Fruit fly (Drosophila melanogaster): ENCODE results near the gene CG32669.

The CG32669 gene

DNA sequence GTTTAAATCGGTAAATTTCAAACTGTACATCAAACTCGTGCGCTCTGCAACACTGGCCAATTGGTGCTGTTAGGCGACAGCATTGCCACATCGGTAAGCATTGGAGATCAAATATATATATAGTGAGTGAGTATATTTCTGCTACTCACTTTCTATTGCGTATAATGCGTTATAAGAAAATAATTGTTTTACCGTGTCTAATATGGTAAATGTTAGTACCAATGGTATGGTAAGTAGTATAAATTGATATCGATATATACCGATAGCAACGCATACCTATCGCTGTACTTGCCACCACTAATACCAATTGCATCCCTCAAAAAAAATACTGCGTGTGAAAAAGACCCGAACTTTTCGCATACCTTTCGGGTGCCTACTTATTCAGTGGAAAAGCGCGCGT lies 12.5 kb upstream of the CG32669 start, which contains the start of the genes sofe and CG2186 (continued):
- peak; percentile 10 for TF ChIP-seq CG31388 (GFP tag; optimal IDR thresholded peaks at IDR 0.05)
- peak; percentile 5 for TF ChIP-seq CG11398 (GFP tag; optimal IDR thresholded peaks at IDR 0.05)
- no peak for TF ChIP-seq dmrt99B (tag; optimal IDR thresholded peaks at IDR 0.05)
- peak; percentile 64 for TF ChIP-seq Max (GFP tag; optimal IDR thresholded peaks at IDR 0.05)
- peak; percentile 44 for TF ChIP-seq Dip3 (GFP tag; optimal IDR thresholded peaks at IDR 0.05)
- TF ChIP-seq rib (GFP tag; IDR thresholded peaks at IDR 0.05), result no peak
- peak; percentile 33 for TF ChIP-seq CG18764 (GFP tag; optimal IDR thresholded peaks at IDR 0.05)
- TF ChIP-seq al (GFP tag; IDR thresholded peaks at IDR 0.05), result no peak
- TF ChIP-seq CG31224 (GFP tag; IDR thresholded peaks at IDR 0.05), result no peak; the same call in 1 of the 2 replicates
- peak; percentile 16 for TF ChIP-seq CG7556 (GFP tag; optimal IDR thresholded peaks at IDR 0.05)
- no peak for TF ChIP-seq CG33557 (GFP tag; optimal IDR thresholded peaks at IDR 0.05)
- TF ChIP-seq CG2712 (tag; optimal IDR thresholded peaks at IDR 0.05), result peak; percentile 63
- no peak for TF ChIP-seq CG17612 (GFP tag; IDR thresholded peaks at IDR 0.05)
- TF ChIP-seq B-H2 (GFP tag; optimal IDR thresholded peaks at IDR 0.05), result peak; percentile 8
- peak; percentile 38; the same call in 1 of the 2 replicates for TF ChIP-seq ssp (GFP tag; IDR thresholded peaks at IDR 0.05)
- peak; percentile 61 for TF ChIP-seq CG12299 (tag; optimal IDR thresholded peaks at IDR 0.05)
- TF ChIP-seq CG14014 (GFP tag; IDR thresholded peaks at IDR 0.05), result peak; percentile 20; the same call in 1 of the 2 replicates
- no peak for TF ChIP-seq CG5953 (GFP tag; IDR thresholded peaks at IDR 0.05)
- TF ChIP-seq hkb (optimal IDR thresholded peaks at IDR 0.05), result no peak
- 0 out of 2 replicates have a peak, but pooled peaks have one; percentile 39 for TF ChIP-seq hkb (GFP tag; IDR thresholded peaks at IDR 0.05)
- peak; percentile 43; the same call in 1 of the 3 replicates for TF ChIP-seq CG7357 (GFP tag; IDR thresholded peaks at IDR 0.05)
- no peak for TF ChIP-seq nom (GFP tag; optimal IDR thresholded peaks at IDR 0.05)
- no peak for TF ChIP-seq CG1832 (GFP tag; optimal IDR thresholded peaks at IDR 0.05)
- TF ChIP-seq CG12104 (GFP tag; optimal IDR thresholded peaks at IDR 0.05), result no peak
- no peak for TF ChIP-seq CG4328 (GFP tag; optimal IDR thresholded peaks at IDR 0.05)
- TF ChIP-seq Lhr (GFP tag; optimal IDR thresholded peaks at IDR 0.05), result peak; percentile 58
- TF ChIP-seq Camta (GFP tag; optimal IDR thresholded peaks at IDR 0.05), result peak; percentile 43
- TF ChIP-seq CG7839 (tag; optimal IDR thresholded peaks at IDR 0.05), result no peak
- TF ChIP-seq CG11723 (GFP tag; optimal IDR thresholded peaks at IDR 0.05), result no peak
- TF ChIP-seq en (GFP tag; optimal IDR thresholded peaks at IDR 0.05), result no peak
- peak; percentile 56 for TF ChIP-seq Hsf (GFP tag; optimal IDR thresholded peaks at IDR 0.05)
- no peak for TF ChIP-seq CG43689 (GFP tag; IDR thresholded peaks at IDR 0.05)
- no peak for TF ChIP-seq hth (optimal IDR thresholded peaks at IDR 0.05)
- no peak for TF ChIP-seq CG30431 (GFP tag; optimal IDR thresholded peaks at IDR 0.05)
- no peak for TF ChIP-seq so (GFP tag; IDR thresholded peaks at IDR 0.05)
- no peak for TF ChIP-seq CG34376 (GFP tag; optimal IDR thresholded peaks at IDR 0.05)
- peak; percentile 60; the same call in 2 of the 3 replicates for TF ChIP-seq ci (GFP tag; IDR thresholded peaks at IDR 0.05)
- no peak for TF ChIP-seq CG8478 (optimal IDR thresholded peaks at IDR 0.05)
- TF ChIP-seq insv (GFP tag; optimal IDR thresholded peaks at IDR 0.05), result peak in 1 of 2 experiments; percentile 93
- peak; percentile 39; the same call in 1 of the 2 replicates for TF ChIP-seq lmd (GFP tag; IDR thresholded peaks at IDR 0.05)
- TF ChIP-seq CG2678 (tag; optimal IDR thresholded peaks at IDR 0.05), result no peak
- TF ChIP-seq sna (GFP tag; IDR thresholded peaks at IDR 0.05; ENCODE audit: partially characterized antibody), result peak; percentile 77
- no peak for TF ChIP-seq twi (tag; optimal IDR thresholded peaks at IDR 0.05)
- peak; percentile 69 for TF ChIP-seq Dref (GFP tag; IDR thresholded peaks at IDR 0.05)
- TF ChIP-seq sens-2 (GFP tag; IDR thresholded peaks at IDR 0.05), result no peak
- peak; percentile 80 for TF ChIP-seq CG9932 (GFP tag; IDR thresholded peaks at IDR 0.05)
- TF ChIP-seq CG6689 (GFP tag; IDR thresholded peaks at IDR 0.05), result peak; percentile 27; the same call in 1 of the 2 replicates
- peak; percentile 84 for TF ChIP-seq CG2129 (GFP tag; IDR thresholded peaks at IDR 0.05; ENCODE audit: partially characterized antibody)
- peak; percentile 19 for TF ChIP-seq CG3995 (GFP tag; optimal IDR thresholded peaks at IDR 0.05)
- TF ChIP-seq Bdp1 (GFP tag; optimal IDR thresholded peaks at IDR 0.05), result peak; percentile 29
- TF ChIP-seq CG4424 (GFP tag; optimal IDR thresholded peaks at IDR 0.05), result peak; percentile 47
- TF ChIP-seq Oli (tag; optimal IDR thresholded peaks at IDR 0.05), result peak; percentile 13

Data from whole organism, embryonic.